Worm (Caenorhabditis elegans) whole organism, L4 larva: Measurements from ENCODE around the gene Y50D7A.1.

ENCODE experiments used
- D1046.2 ChIP-seq: fragments of 200-800 bp; sonication (Bioruptor generic); IDR thresholded peaks from 2 replicates; pipeline ENCODE4 v1.3.6; 2022; ENCODE audit warnings: missing genetic modification characterization, missing compliant biosample characterization
- ZK546.5 ChIP-seq, 2 experiments: sonication (generic microtip); optimal IDR thresholded peaks; 2 replicates each; lab custom pipeline; 2017; ENCODE audit warnings: missing biosample characterization in 2 of 2, missing genetic modification characterization in 2 of 2
- aha-1 ChIP-seq: fragments of 150-350 bp; peaks from one replicate; lab custom pipeline; 2014; ENCODE audit warnings: missing biosample characterization, missing genetic modification characterization
- ama-1 ChIP-seq: fragments of 150-350 bp; optimal IDR thresholded peaks from 2 replicates; lab custom pipeline; 2014; ENCODE audit warnings: inconsistent platforms, mixed read lengths
- ceh-20 ChIP-seq: fragments of 200-800 bp; sonication (Bioruptor generic); IDR thresholded peaks from 2 replicates; pipeline ENCODE4 v1.3.6; 2022; ENCODE audit warnings: missing genetic modification reagents, missing genetic modification characterization, missing compliant biosample characterization
- ceh-82 ChIP-seq: sonication (generic microtip); optimal IDR thresholded peaks from 2 replicates; lab custom pipeline; 2017; ENCODE audit warnings: missing biosample characterization, missing genetic modification characterization
- ces-1 ChIP-seq: fragments of 150-350 bp; sonication (generic microtip); optimal IDR thresholded peaks from 4 replicates; lab custom pipeline; 2014; ENCODE audit warnings: missing biosample characterization, missing genetic modification reagents, missing genetic modification characterization
- ctbp-1 ChIP-seq: fragments of 200-800 bp; sonication (Bioruptor generic); IDR thresholded peaks from 2 replicates; pipeline ENCODE4 v1.3.6; 2022; ENCODE audit warnings: missing genetic modification reagents, missing genetic modification characterization, missing compliant biosample characterization
- daf-16 ChIP-seq, 3 experiments: sonication (generic microtip); optimal IDR thresholded peaks; 2 replicates each; lab custom pipeline; 2016 to 2017; ENCODE audit warnings: missing genetic modification characterization in 3 of 3, missing genetic modification reagents in 3 of 3, mild to moderate bottlenecking in 2 of 3, missing compliant biosample characterization in 2 of 3, missing biosample characterization in 1 of 3, moderate library complexity in 1 of 3
- daf-8 ChIP-seq: fragments of 200-800 bp; sonication (Bioruptor generic); IDR thresholded peaks from 2 replicates; pipeline ENCODE4 v1.3.6; 2022; ENCODE audit warnings: missing genetic modification characterization, missing compliant biosample characterization
- dmd-9 ChIP-seq: fragments of 200-800 bp; sonication (Bioruptor generic); IDR thresholded peaks from 2 replicates; pipeline ENCODE4 v1.3.6; 2022; ENCODE audit warnings: missing genetic modification reagents, missing genetic modification characterization, missing compliant biosample characterization
- duxl-1 ChIP-seq: sonication (generic microtip); optimal IDR thresholded peaks from 2 replicates; lab custom pipeline; 2016; ENCODE audit warnings: mild to moderate bottlenecking, missing genetic modification characterization, moderate library complexity, missing compliant biosample characterization; ENCODE audit not compliant: poor library complexity
- fkh-10 ChIP-seq: fragments of 150-350 bp; optimal IDR thresholded peaks from 2 replicates; lab custom pipeline; 2014; ENCODE audit warnings: missing biosample characterization, missing genetic modification reagents, missing genetic modification characterization
- hif-1 ChIP-seq, 2 experiments: sonication (generic microtip); optimal IDR thresholded peaks; 2 replicates each; lab custom pipeline; 2016 to 2017; ENCODE audit warnings: missing compliant biosample characterization in 2 of 2, missing genetic modification characterization in 2 of 2, missing genetic modification reagents in 2 of 2, missing genotype in 2 of 2, mild to moderate bottlenecking in 1 of 2
- lin-1 ChIP-seq: fragments of 200-800 bp; sonication (Bioruptor generic); IDR thresholded peaks from 2 replicates; pipeline ENCODE4 v1.3.6; 2022; ENCODE audit warnings: missing genetic modification reagents, missing genetic modification characterization, missing compliant biosample characterization
- lin-38 ChIP-seq: fragments of 200-800 bp; sonication (Bioruptor generic); IDR thresholded peaks from 2 replicates; pipeline ENCODE4 v1.3.6; 2022; ENCODE audit warnings: missing genetic modification reagents, missing genetic modification characterization, missing compliant biosample characterization
- lir-3 ChIP-seq: sonication (generic microtip); optimal IDR thresholded peaks from 2 replicates; lab custom pipeline; 2016; ENCODE audit warnings: mild to moderate bottlenecking, missing genetic modification characterization, missing compliant biosample characterization
- mdt-29 ChIP-seq: fragments of 200-800 bp; sonication (Bioruptor generic); IDR thresholded peaks from 2 replicates; pipeline ENCODE4 v1.3.6; 2022; ENCODE audit warnings: missing genetic modification reagents, missing genetic modification characterization, missing compliant biosample characterization
- mep-1 ChIP-seq: fragments of 150-350 bp; sonication (generic microtip); optimal IDR thresholded peaks from 3 replicates; lab custom pipeline; 2014; ENCODE audit warnings: missing biosample characterization, missing genetic modification characterization
- nhr-102 ChIP-seq: sonication (generic microtip); optimal IDR thresholded peaks from 2 replicates; lab custom pipeline; 2016; ENCODE audit warnings: mild to moderate bottlenecking, missing genetic modification characterization, moderate library complexity, missing compliant biosample characterization
- nhr-111 ChIP-seq: fragments of 200-800 bp; sonication (Bioruptor generic); optimal IDR thresholded peaks from 2 replicates; lab custom pipeline; 2018; ENCODE audit warnings: mild to moderate bottlenecking, missing genetic modification characterization, missing compliant biosample characterization
- nhr-25 ChIP-seq: sonication (generic microtip); optimal IDR thresholded peaks from 2 replicates; lab custom pipeline; 2017; ENCODE audit warnings: missing genetic modification characterization, mild to moderate bottlenecking, missing compliant biosample characterization, antibody characterized with exemption, moderate library complexity, borderline replicate concordance; ENCODE audit not compliant: insufficient read depth
- nhr-28 ChIP-seq: fragments of 150-350 bp; optimal IDR thresholded peaks from 2 replicates; lab custom pipeline; 2014; ENCODE audit warnings: missing biosample characterization, missing genetic modification characterization
- nhr-41 ChIP-seq: fragments of 200-800 bp; sonication (Bioruptor generic); IDR thresholded peaks from 2 replicates; pipeline ENCODE4 v1.3.6; 2022; ENCODE audit warnings: missing genetic modification reagents, missing genetic modification characterization, missing compliant biosample characterization
- nhr-42 ChIP-seq: fragments of 200-800 bp; sonication (Bioruptor generic); IDR thresholded peaks from 2 replicates; pipeline ENCODE4 v1.3.6; 2022; ENCODE audit warnings: missing genetic modification characterization, missing compliant biosample characterization
- nhr-6 ChIP-seq: fragments of 150-350 bp; optimal IDR thresholded peaks from 2 replicates; lab custom pipeline; 2014; ENCODE audit warnings: missing biosample characterization, missing genetic modification characterization
- php-3 ChIP-seq: fragments of 200-800 bp; sonication (Bioruptor generic); IDR thresholded peaks from 2 replicates; pipeline ENCODE4 v1.3.6; 2022; ENCODE audit warnings: missing genetic modification reagents, missing genetic modification characterization, missing compliant biosample characterization
- pqm-1 ChIP-seq: sonication (generic microtip); optimal IDR thresholded peaks from 2 replicates; lab custom pipeline; 2017; ENCODE audit warnings: missing biosample characterization, missing genetic modification characterization
- saeg-2 ChIP-seq: fragments of 200-800 bp; sonication (Bioruptor generic); IDR thresholded peaks from 2 replicates; pipeline ENCODE4 v1.3.6; 2022; ENCODE audit warnings: missing genetic modification reagents, missing genetic modification characterization, missing compliant biosample characterization
- spr-1 ChIP-seq: sonication (generic microtip); optimal IDR thresholded peaks from 2 replicates; lab custom pipeline; 2016; ENCODE audit warnings: mild to moderate bottlenecking, missing genetic modification characterization, missing compliant biosample characterization
- tag-97 ChIP-seq: fragments of 200-800 bp; sonication (Bioruptor generic); IDR thresholded peaks from 2 replicates; pipeline ENCODE4 v1.3.6; 2022; ENCODE audit warnings: missing genetic modification characterization, missing compliant biosample characterization
- unc-62 ChIP-seq, 3 experiments: fragments of 150-350 bp in 1 of 3; sonication (generic microtip); optimal IDR thresholded peaks in 2 of 3; peaks in 1 of 3; 1 replicate in 1 of 3; 2 replicates in 2 of 3; lab custom pipeline; 2014 to 2017; ENCODE audit warnings: missing biosample characterization in 3 of 3, missing genetic modification characterization in 3 of 3, missing genetic modification reagents in 3 of 3, missing genotype in 1 of 3
- zag-1 ChIP-seq: fragments of 150-350 bp; optimal IDR thresholded peaks from 2 replicates; lab custom pipeline; 2014; ENCODE audit warnings: missing biosample characterization, missing genetic modification characterization

Y50D7A.1 gene

ce11 chrIII:356906-357901 is 64.8 kb downstream of the Y50D7A.1 start (continued):
- no peak for TF ChIP-seq D1046.2
- TF ChIP-seq mdt-29 (GFP tag; lab: Robert Waterston, UW), result 0 out of 2 replicates have a peak, but pooled peaks have one; percentile 12
- no peak for TF ChIP-seq ceh-82
- peak; percentile 52; the same call in 1 of the 2 replicates for TF ChIP-seq php-3 (GFP tag; lab: Robert Waterston, UW)
- TF ChIP-seq lir-3 (tag; lab: Kevin White, UChicago), result no peak
- no peak for TF ChIP-seq daf-8 (GFP tag; lab: Robert Waterston, UW)
- no peak for TF ChIP-seq nhr-111
- TF ChIP-seq daf-16 (GFP tag; optimal IDR thresholded peaks at IDR 0.05; lab: Kevin White, UChicago), result no peak
- TF ChIP-seq daf-16 (tag; optimal IDR thresholded peaks at IDR 0.05; lab: Kevin White, UChicago), result peak; percentile 73
- TF ChIP-seq pqm-1 (tag; lab: Kevin White, UChicago), result peak; percentile 87
- TF ChIP-seq hif-1 (tag; optimal IDR thresholded peaks at IDR 0.05; lab: Kevin White, UChicago), result no peak
- peak; percentile 18 for TF ChIP-seq duxl-1 (tag; lab: Kevin White, UChicago)
- no peak for TF ChIP-seq nhr-25 (tag; lab: Kevin White, UChicago)
- TF ChIP-seq mep-1 (tag; lab: Kevin White, UChicago), result peak; percentile 11
- TF ChIP-seq dmd-9 (GFP tag; lab: Robert Waterston, UW), result 0 out of 2 replicates have a peak, but pooled peaks have one; percentile 41
- no peak for TF ChIP-seq zag-1 (tag; lab: Kevin White, UChicago)
- no peak for TF ChIP-seq spr-1 (tag; lab: Kevin White, UChicago)
- no peak for TF ChIP-seq ceh-20 (GFP tag; lab: Robert Waterston, UW)
- no peak for TF ChIP-seq nhr-41 (GFP tag; lab: Robert Waterston, UW)
- no peak for TF ChIP-seq nhr-102

- TF ChIP-seq nhr-6 (tag; lab: Kevin White, UChicago) (no peak), ama-1 (lab: Kevin White, UChicago) (no peak), unc-62 (GFP tag; optimal IDR thresholded peaks at IDR 0.05 in 1 of 2; lab: Kevin White, UChicago) (no peak), unc-62 (tag; optimal IDR thresholded peaks at IDR 0.05; lab: Kevin White, UChicago) (no peak), ceh-20 (GFP tag; lab: Robert Waterston, UW) (no peak), dmd-9 (GFP tag; lab: Robert Waterston, UW) (no peak), saeg-2 (GFP tag; lab: Robert Waterston, UW) (no peak), ces-1 (GFP tag; lab: Kevin White, UChicago) (no peak), pqm-1 (tag; lab: Kevin White, UChicago) (no peak), lin-1 (GFP tag; lab: Robert Waterston, UW) (no peak), nhr-42 (GFP tag; lab: Robert Waterston, UW) (no peak), lin-38 (no peak), ZK546.5 (tag; optimal IDR thresholded peaks at IDR 0.05; lab: Kevin White, UChicago) (no peak), tag-97 (GFP tag; lab: Robert Waterston, UW) (no peak), nhr-28 (no peak), daf-8 (GFP tag; lab: Robert Waterston, UW) (no peak), fkh-10 (GFP tag; lab: Kevin White, UChicago) (no peak), nhr-102 (no peak)
Measured at ce11 chrIII:358106-358505, 65.7 kb downstream of the Y50D7A.1 start.

ce11 chrIII:360315-360714 is 67.9 kb downstream of the Y50D7A.1 start:
- TF ChIP-seq lir-3 (tag; lab: Kevin White, UChicago) (no peak), unc-62 (GFP tag; optimal IDR thresholded peaks at IDR 0.05 in 1 of 2; lab: Kevin White, UChicago) (peak in 1 of 2 experiments; percentile 77), unc-62 (tag; optimal IDR thresholded peaks at IDR 0.05; lab: Kevin White, UChicago) (no peak), ctbp-1 (GFP tag; lab: Robert Waterston, UW) (0 out of 2 replicates have a peak, but pooled peaks have one; percentile 37), aha-1 (tag; lab: Kevin White, UChicago) (peak; percentile 32)
